Worm (Caenorhabditis elegans): ENCODE measurements around the gene gnrr-3.

Gene gnrr-3

DNA sequence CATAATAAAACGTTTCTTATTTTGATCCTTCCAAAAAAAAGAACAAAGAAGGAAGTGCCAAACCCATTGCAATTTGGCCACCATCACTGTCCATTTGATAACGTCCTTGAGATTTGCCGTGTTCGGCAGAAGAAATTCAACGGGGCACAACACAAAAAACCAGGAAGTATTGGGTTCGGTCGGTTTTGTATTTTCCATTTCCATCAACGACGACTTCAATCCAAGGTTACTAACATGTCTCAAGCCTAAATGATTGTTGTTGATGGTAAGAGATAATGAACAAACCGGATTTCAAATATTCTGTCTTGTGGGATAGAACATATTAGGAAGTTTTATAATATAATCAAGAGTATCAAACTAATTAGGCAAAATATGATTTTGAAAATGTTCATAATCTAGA lies 27.1 kb downstream of the gnrr-3 start:
- no peak for TF ChIP-seq pha-4 (GFP tag; IDR thresholded peaks at IDR 0.05)
- no peak for TF ChIP-seq pha-4 (tag; optimal IDR thresholded peaks at IDR 0.05)
- 0 out of 2 replicates have a peak, but pooled peaks have one; percentile 17 for TF ChIP-seq T26A8.4 (GFP tag; IDR thresholded peaks at IDR 0.05)

ce11 chrX:10077297-10077696 lies 28.0 kb downstream of the gnrr-3 start, which contains the start of gene col-176:
TSS of gene col-176 (plus strand) at chrX:10077597.
- TF ChIP-seq snpc-4 (tag; optimal IDR thresholded peaks at IDR 0.05), result no peak
- no peak for TF ChIP-seq pha-4 (GFP tag; IDR thresholded peaks at IDR 0.05)
- no peak for TF ChIP-seq pha-4 (tag; optimal IDR thresholded peaks at IDR 0.05)
- peak; percentile 46 for TF ChIP-seq nhr-10 (tag; optimal IDR thresholded peaks at IDR 0.05)
- TF ChIP-seq gei-8 (GFP tag; optimal IDR thresholded peaks at IDR 0.05), result no peak
- peak; percentile 11 for TF ChIP-seq hlh-30 (tag; optimal IDR thresholded peaks at IDR 0.05; ENCODE audit: insufficient read depth)
- no peak for TF ChIP-seq zip-2 (tag; optimal IDR thresholded peaks at IDR 0.05)

- TF ChIP-seq cey-2 (tag; optimal IDR thresholded peaks at IDR 0.05; ENCODE audit: borderline replicate concordance, insufficient read depth) (no peak), set-16 (GFP tag; IDR thresholded peaks at IDR 0.05) (peak; percentile 98), mes-2 (tag; optimal IDR thresholded peaks at IDR 0.05; ENCODE audit: poor library complexity, severe bottlenecking) (peak; percentile 4), pqm-1 (tag; optimal IDR thresholded peaks at IDR 0.05) (no peak), ZK546.5 (tag; optimal IDR thresholded peaks at IDR 0.05) (no peak), zfp-3 (GFP tag; conservative IDR thresholded peaks at IDR 0.05) (no peak), pha-4 (GFP tag; IDR thresholded peaks at IDR 0.05) (no peak; the same call in 1 of the 2 replicates), pha-4 (tag; optimal IDR thresholded peaks at IDR 0.05) (no peak), nhr-48 (tag; optimal IDR thresholded peaks at IDR 0.05) (no peak)
These were observed 28.8 kb downstream of the gnrr-3 start for ce11 chrX:10078089-10078488.

DNA sequence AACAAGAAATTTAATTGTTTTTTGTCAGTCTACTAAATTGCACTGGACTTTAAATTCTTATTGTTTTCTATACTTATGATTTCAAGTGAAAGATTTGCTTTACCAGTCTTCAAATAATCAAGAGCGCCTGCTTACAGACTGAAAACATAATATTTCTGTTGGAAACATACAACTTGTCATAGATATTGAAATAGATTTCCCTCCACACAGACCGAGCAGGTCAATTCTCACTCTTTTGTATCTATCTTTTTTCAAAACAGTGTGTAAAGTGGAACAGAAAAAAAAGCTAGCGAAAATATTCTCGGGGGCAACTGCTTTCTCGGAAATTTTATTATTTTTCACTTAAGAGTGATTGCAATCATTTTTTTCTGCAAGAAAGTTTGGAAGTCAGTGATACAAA lies 29.4 kb downstream of the gnrr-3 start:
- TF ChIP-seq pha-4 (GFP tag; IDR thresholded peaks at IDR 0.05) (no peak), pha-4 (tag; optimal IDR thresholded peaks at IDR 0.05) (no peak), ceh-32 (tag; optimal IDR thresholded peaks at IDR 0.05; ENCODE audit: poor library complexity) (no peak), mes-2 (tag; optimal IDR thresholded peaks at IDR 0.05; ENCODE audit: poor library complexity, severe bottlenecking) (peak; percentile 58), nhr-41 (GFP tag; IDR thresholded peaks at IDR 0.05) (no peak), lin-39 (tag; optimal IDR thresholded peaks at IDR 0.05) (no peak), nhr-10 (tag; optimal IDR thresholded peaks at IDR 0.05) (no peak), snpc-4 (tag; optimal IDR thresholded peaks at IDR 0.05) (no peak), T26A8.4 (GFP tag; IDR thresholded peaks at IDR 0.05) (no peak)

DNA sequence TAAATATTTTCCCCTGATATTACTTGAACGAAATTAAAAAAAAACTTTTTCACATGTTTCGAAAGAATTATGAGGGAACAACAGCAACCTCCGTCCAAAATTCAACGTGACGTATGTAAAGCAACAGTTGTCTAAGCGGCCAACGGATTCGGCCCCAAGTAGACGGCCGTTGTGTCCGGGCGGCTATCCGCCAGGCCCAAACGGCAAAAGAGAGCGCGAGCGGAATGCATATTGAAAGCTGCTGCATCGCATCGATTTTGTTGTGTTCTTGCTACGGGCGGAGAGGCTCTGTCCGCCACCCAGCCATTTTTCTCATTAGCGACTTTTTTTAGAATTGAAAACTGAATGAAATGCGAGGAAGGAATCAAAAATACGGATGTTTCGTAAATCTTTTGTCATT lies 30.0 kb downstream of the gnrr-3 start:
- TF ChIP-seq set-16 (GFP tag; IDR thresholded peaks at IDR 0.05) (peak; percentile 42), aha-1 (tag) (peak; percentile 54), hmg-1.1 (GFP tag; IDR thresholded peaks at IDR 0.05) (0 out of 2 replicates have a peak, but pooled peaks have one; percentile 19), rbr-2 (tag; optimal IDR thresholded peaks at IDR 0.05) (peak; percentile 17), mes-2 (tag; optimal IDR thresholded peaks at IDR 0.05; ENCODE audit: poor library complexity, severe bottlenecking) (peak; percentile 0), sdz-12 (GFP tag; optimal IDR thresholded peaks at IDR 0.05) (no peak)

ce11 chrX:10081077-10081476 lies 31.8 kb downstream of the gnrr-3 start:
- TF ChIP-seq unc-62 (GFP tag; optimal IDR thresholded peaks at IDR 0.05 in 1 of 2) (peak in 1 of 2 experiments; percentile 19), unc-62 (tag; optimal IDR thresholded peaks at IDR 0.05) (no peak), ctbp-1 (GFP tag; IDR thresholded peaks at IDR 0.05) (no peak)

ce11 chrX:10083272-10083671 lies 34.0 kb downstream of the gnrr-3 start:
- TF ChIP-seq unc-62 (GFP tag; optimal IDR thresholded peaks at IDR 0.05 in 1 of 2) (peak in 1 of 2 experiments; percentile 93), unc-62 (tag; optimal IDR thresholded peaks at IDR 0.05) (no peak), daf-8 (GFP tag; IDR thresholded peaks at IDR 0.05) (no peak), snpc-1.2 (GFP tag; IDR thresholded peaks at IDR 0.05) (no peak)

All from whole organism, L4 larva.